Worm (Caenorhabditis elegans) whole organism, L4/young adult: ENCODE data around the gene snx-17.

ENCODE experiments used
- W03F9.2 ChIP-seq: fragments of 150-350 bp; optimal IDR thresholded peaks from 2 replicates; lab custom pipeline; 2014; ENCODE audit warnings: missing biosample characterization, missing genetic modification characterization
- dao-5 ChIP-seq: sonication (generic microtip); optimal IDR thresholded peaks from 2 replicates; lab custom pipeline; 2016; ENCODE audit warnings: missing genotype, missing genetic modification characterization, moderate library complexity, missing compliant biosample characterization
- him-1 ChIP-seq: sonication (generic microtip); optimal IDR thresholded peaks from 2 replicates; lab custom pipeline; 2016; ENCODE audit warnings: missing genotype, missing genetic modification reagents, missing genetic modification characterization, missing compliant biosample characterization

- no peak for TF ChIP-seq dao-5 (tag; lab: Kevin White, UChicago)
- no peak for TF ChIP-seq him-1 (tag; lab: Kevin White, UChicago)
- TF ChIP-seq W03F9.2 (tag; lab: Kevin White, UChicago) = no peak
These were observed 43.6 kb upstream of the snx-17 start for ce11 chrX:13165686-13166085.
